Worm (Caenorhabditis elegans) whole organism, L1 larva: ENCODE measurements around the gene C10F3.7.

Experiments
- lin-13 ChIP-seq: fragments of 150-350 bp; optimal IDR thresholded peaks from 2 replicates; lab custom pipeline; 2014; ENCODE audit warnings: missing biosample characterization, missing genetic modification reagents, missing genetic modification characterization
- snpc-4 ChIP-seq: fragments of 150-350 bp; optimal IDR thresholded peaks from 2 replicates; lab custom pipeline; 2014; ENCODE audit warnings: missing biosample characterization, missing genetic modification characterization

DNA sequence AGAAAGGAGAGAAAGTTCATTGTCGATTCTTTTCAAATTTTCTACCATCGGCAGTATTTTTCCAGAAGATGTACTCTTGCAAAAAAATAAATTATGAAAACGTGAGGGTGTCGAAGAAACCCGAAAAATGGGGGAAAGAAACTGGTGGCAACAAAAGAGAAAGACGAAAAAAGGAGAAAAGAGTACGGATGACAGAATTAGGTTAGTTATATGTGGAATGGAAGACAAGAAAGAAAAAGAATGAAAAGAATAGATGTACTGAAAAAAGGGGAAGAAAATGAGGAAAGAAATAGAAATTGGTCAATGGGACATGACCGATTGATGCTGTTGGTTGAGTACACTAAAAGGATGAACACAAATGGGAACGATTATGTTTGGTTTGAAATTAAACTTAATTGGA lies 31.0 kb downstream of the C10F3.7 start:
- TF ChIP-seq lin-13 (GFP tag; lab: Kevin White, UChicago) (no peak), snpc-4 (no peak)
